Fruit fly (Drosophila melanogaster) whole organism, adult: ENCODE measurements around the gene Grip91.

Experiments used
- CG1620 ChIP-seq: fragments of 200-800 bp; sonication (Bioruptor generic); optimal IDR thresholded peaks from 2 replicates; lab custom pipeline; 2016; ENCODE audit warnings: missing biosample characterization, missing genetic modification characterization
- CG33017 ChIP-seq: fragments of 200-800 bp; sonication (Bioruptor generic); optimal IDR thresholded peaks from 2 replicates; lab custom pipeline; 2018; ENCODE audit warnings: missing biosample characterization, mild to moderate bottlenecking, missing genetic modification characterization, moderate library complexity
- CG7045 ChIP-seq: fragments of 200-800 bp; sonication (Bioruptor generic); optimal IDR thresholded peaks from 2 replicates; lab custom pipeline; 2017; ENCODE audit warnings: missing biosample characterization, mild to moderate bottlenecking, missing genetic modification characterization
- Mnt ChIP-seq: fragments of 200-800 bp; sonication (Bioruptor generic); optimal IDR thresholded peaks from 2 replicates; lab custom pipeline; 2016; ENCODE audit warnings: missing biosample characterization, mild to moderate bottlenecking, missing genetic modification characterization
- cic ChIP-seq: fragments of 200-800 bp; sonication (Bioruptor generic); optimal IDR thresholded peaks from 2 replicates; lab custom pipeline; 2017; ENCODE audit warnings: missing biosample characterization, mild to moderate bottlenecking, missing genetic modification characterization, moderate library complexity

DNA sequence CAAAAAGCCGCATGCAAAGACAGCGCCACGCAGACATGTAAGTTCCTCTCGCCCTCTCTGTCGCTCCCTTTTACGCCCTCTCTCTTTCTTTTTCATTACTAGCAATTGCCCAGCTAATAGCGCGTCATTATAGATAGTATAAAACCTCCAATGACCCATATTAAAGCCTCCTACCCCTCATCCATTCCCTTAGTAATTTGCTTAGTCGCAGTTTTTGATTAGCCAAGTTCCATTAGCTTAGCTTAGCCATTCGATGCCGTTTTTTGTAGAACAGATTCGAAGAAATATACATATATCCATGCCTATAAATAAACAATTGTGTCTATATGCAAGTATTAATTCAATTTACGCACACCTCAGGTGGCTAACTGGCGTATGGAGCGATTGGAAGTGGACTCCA is 26.3 kb upstream of the Grip91 start:
- TF ChIP-seq CG33017 (tag; lab: Kevin White, UChicago) (no peak), cic (no peak), Mnt (no peak), CG1620 (GFP tag; lab: Kevin White, UChicago) (no peak), CG7045 (GFP tag; lab: Kevin White, UChicago) (no peak)
